Worm (Caenorhabditis elegans) whole organism, early embryonic: ENCODE measurements around the gene K08E7.6.

Experiments used
- B0310.2 ChIP-seq: sonication (generic microtip); optimal IDR thresholded peaks from 2 replicates; lab custom pipeline; 2016; ENCODE audit warnings: mild to moderate bottlenecking, missing genetic modification characterization, missing compliant biosample characterization
- aly-1 ChIP-seq: sonication (generic microtip); optimal IDR thresholded peaks from 2 replicates; lab custom pipeline; 2016; ENCODE audit warnings: missing genetic modification characterization, missing compliant biosample characterization

- TF ChIP-seq aly-1, result no peak
- no peak for TF ChIP-seq B0310.2
Observed at ce11 chrIV:12584146-12584545, 3.2 kb upstream of the K08E7.6 start.
